Fruit fly (Drosophila melanogaster): ENCODE data around the gene Dysb.

Dysb gene

dm6 chr3L:18848436-18848835, 19.1 kb upstream of the Dysb start (continued):
- TF ChIP-seq HHEX (GFP tag; optimal IDR thresholded peaks at IDR 0.05), result peak; percentile 75
- TF ChIP-seq CG15601 (tag; optimal IDR thresholded peaks at IDR 0.05), result peak; percentile 74
- peak; percentile 48 for TF ChIP-seq CG4282 (GFP tag; optimal IDR thresholded peaks at IDR 0.05)
- no peak for TF ChIP-seq GATAe (GFP tag; conservative IDR thresholded peaks at IDR 0.05)
- peak; percentile 58 for TF ChIP-seq maf-S (GFP tag; optimal IDR thresholded peaks at IDR 0.05)
- peak; percentile 48 for TF ChIP-seq CG7745 (tag; optimal IDR thresholded peaks at IDR 0.05)
- TF ChIP-seq tll (GFP tag; optimal IDR thresholded peaks at IDR 0.05), result no peak
- no peak for TF ChIP-seq CG17186 (GFP tag; optimal IDR thresholded peaks at IDR 0.05)
- TF ChIP-seq NC2β (GFP tag; optimal IDR thresholded peaks at IDR 0.05), result peak; percentile 63
- TF ChIP-seq ind (GFP tag; optimal IDR thresholded peaks at IDR 0.05), result peak; percentile 60
- peak; percentile 65 for TF ChIP-seq BtbVII (GFP tag; optimal IDR thresholded peaks at IDR 0.05)
- TF ChIP-seq CG18011 (GFP tag; optimal IDR thresholded peaks at IDR 0.05), result peak; percentile 15
- TF ChIP-seq Pdp1 (GFP tag; optimal IDR thresholded peaks at IDR 0.05), result peak in 1 of 2 experiments; percentile 50
- no peak for TF ChIP-seq CG12299 (tag; optimal IDR thresholded peaks at IDR 0.05)
- peak; percentile 62 for TF ChIP-seq nerfin-1 (tag; optimal IDR thresholded peaks at IDR 0.05)
- TF ChIP-seq CG10654 (GFP tag; optimal IDR thresholded peaks at IDR 0.05), result peak; percentile 50
- peak; percentile 57 for TF ChIP-seq da (GFP tag; optimal IDR thresholded peaks at IDR 0.05)
- peak; percentile 88 for TF ChIP-seq Fer1 (GFP tag; optimal IDR thresholded peaks at IDR 0.05)
- TF ChIP-seq CG8924 (tag; optimal IDR thresholded peaks at IDR 0.05), result peak; percentile 27
- TF ChIP-seq CG6272 (GFP tag; IDR thresholded peaks at IDR 0.05), result no peak
- TF ChIP-seq Vsx1 (GFP tag; optimal IDR thresholded peaks at IDR 0.05), result peak; percentile 61
- peak; percentile 84 for TF ChIP-seq Side (GFP tag; optimal IDR thresholded peaks at IDR 0.05)
- TF ChIP-seq CG1792 (GFP tag; optimal IDR thresholded peaks at IDR 0.05), result peak; percentile 41
- peak; percentile 43 for TF ChIP-seq Fer2 (tag; optimal IDR thresholded peaks at IDR 0.05)
- peak; percentile 79 for TF ChIP-seq CG13424 (tag; optimal IDR thresholded peaks at IDR 0.05)
- TF ChIP-seq cato (GFP tag; optimal IDR thresholded peaks at IDR 0.05; ENCODE audit: borderline replicate concordance), result peak; percentile 5
- no peak for TF ChIP-seq cas (GFP tag; IDR thresholded peaks at IDR 0.05)
- TF ChIP-seq CG11093 (GFP tag; IDR thresholded peaks at IDR 0.05), result no peak; the same call in 2 of the 3 replicates
- TF ChIP-seq Deaf1 (tag; optimal IDR thresholded peaks at IDR 0.05), result peak; percentile 40
- peak; percentile 49 for TF ChIP-seq dmrt11E (tag; optimal IDR thresholded peaks at IDR 0.05)
- TF ChIP-seq Atf6 (GFP tag; IDR thresholded peaks at IDR 0.05), result no peak; the same call in 1 of the 2 replicates
- TF ChIP-seq dmrt99B (tag; optimal IDR thresholded peaks at IDR 0.05), result peak; percentile 62
- peak; percentile 69 for TF ChIP-seq CG4854 (GFP tag; optimal IDR thresholded peaks at IDR 0.05)
- TF ChIP-seq CG9932 (GFP tag; IDR thresholded peaks at IDR 0.05), result no peak
- TF ChIP-seq Lpt (GFP tag; optimal IDR thresholded peaks at IDR 0.05), result no peak
- peak; percentile 66 for TF ChIP-seq CHES-1-like (GFP tag; optimal IDR thresholded peaks at IDR 0.05)
- no peak for TF ChIP-seq YL-1 (GFP tag; optimal IDR thresholded peaks at IDR 0.05)
- peak; percentile 62 for TF ChIP-seq B-H2 (GFP tag; optimal IDR thresholded peaks at IDR 0.05)
- TF ChIP-seq CG13296 (GFP tag; optimal IDR thresholded peaks at IDR 0.05), result peak; percentile 67
- TF ChIP-seq gt (GFP tag; IDR thresholded peaks at IDR 0.05), result no peak
- peak; percentile 76 for TF ChIP-seq CG10979 (tag; optimal IDR thresholded peaks at IDR 0.05)
- peak; percentile 82; the same call in 1 of the 2 replicates for TF ChIP-seq vvl (GFP tag; IDR thresholded peaks at IDR 0.05)
- no peak for TF ChIP-seq corto (GFP tag; optimal IDR thresholded peaks at IDR 0.05)
- peak; percentile 80; the same call in 2 of the 4 replicates for TF ChIP-seq chinmo (GFP tag; IDR thresholded peaks at IDR 0.05; ENCODE audit: partially characterized antibody)
- peak; percentile 70 for TF ChIP-seq CG11398 (GFP tag; optimal IDR thresholded peaks at IDR 0.05)
- TF ChIP-seq eyg (GFP tag; optimal IDR thresholded peaks at IDR 0.05), result peak; percentile 69
- no peak for TF ChIP-seq Oaz (GFP tag; IDR thresholded peaks at IDR 0.05)
- TF ChIP-seq CG12391 (tag; optimal IDR thresholded peaks at IDR 0.05), result peak; percentile 60
- no peak for TF ChIP-seq wdn (GFP tag; IDR thresholded peaks at IDR 0.05)
- TF ChIP-seq CG34376 (GFP tag; optimal IDR thresholded peaks at IDR 0.05), result peak; percentile 8
